2 worm cellular contexts compared by ENCODE assay signal in the genomic region with DNA sequence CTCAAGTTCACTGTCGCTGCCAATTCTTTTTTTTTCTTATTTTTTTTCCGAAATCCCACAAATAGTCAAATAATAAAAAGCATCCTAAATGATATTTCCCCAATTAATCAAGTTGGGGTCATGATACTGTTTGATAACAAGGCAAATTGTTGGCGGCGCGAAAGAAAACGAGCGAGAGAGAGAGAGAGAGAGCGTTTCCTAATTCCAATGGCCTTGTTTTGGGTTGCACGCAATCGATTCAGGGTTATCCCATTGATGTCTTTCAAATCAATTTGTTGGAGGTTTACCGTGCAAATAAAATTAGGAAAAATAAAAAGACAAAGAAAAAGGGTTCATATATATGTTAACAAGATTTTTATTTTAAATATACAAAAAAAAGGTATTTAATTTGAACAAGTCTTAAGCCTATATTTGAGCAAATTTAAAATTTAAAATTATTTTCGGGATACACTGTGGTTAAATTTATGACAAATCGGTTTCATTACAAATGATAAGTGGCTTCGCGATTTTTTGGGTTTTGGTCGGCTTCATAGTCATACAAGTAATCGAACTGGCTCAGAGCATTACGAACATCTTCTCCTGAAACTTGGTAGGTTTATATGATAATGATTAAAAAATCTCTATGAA.
TF ChIP-seq lines count a peak whose summit lies in the region.

No protein-coding gene starts in this region.

TF ChIP-seq in whole organism, L1 larva, 84 proteins besides CTCF, POLR2A, EP300 and RAD21 (continued from another document):
- TF ChIP-seq hlh-17 (GFP tag; optimal IDR thresholded peaks at IDR 0.05; lab: Kevin White, UChicago; ENCODE audit: borderline replicate concordance), result no peak
- peak; percentile 13 for TF ChIP-seq nhr-19 (GFP tag; conservative IDR thresholded peaks at IDR 0.05; lab: Robert Waterston, UW)
- no peak for TF ChIP-seq egl-27 (tag; optimal IDR thresholded peaks at IDR 0.05; lab: Kevin White, UChicago)
- TF ChIP-seq lsy-2 (tag; optimal IDR thresholded peaks at IDR 0.05; lab: Kevin White, UChicago), result peak in 1 of 2 experiments; percentile 4
- TF ChIP-seq Y116A8C.19 (tag; optimal IDR thresholded peaks at IDR 0.05; lab: Kevin White, UChicago; ENCODE audit: borderline replicate concordance), result no peak
- no peak for TF ChIP-seq lin-14 (GFP tag; optimal IDR thresholded peaks at IDR 0.05; lab: Kevin White, UChicago)
- TF ChIP-seq nhr-71 (tag; optimal IDR thresholded peaks at IDR 0.05; lab: Kevin White, UChicago), result peak; percentile 29
- peak; percentile 85 for TF ChIP-seq nhr-85 (tag; lab: Kevin White, UChicago)
- no peak for TF ChIP-seq unc-130 (tag; optimal IDR thresholded peaks at IDR 0.05; lab: Kevin White, UChicago)
- TF ChIP-seq ces-1 (GFP tag; optimal IDR thresholded peaks at IDR 0.05; lab: Kevin White, UChicago), result no peak
- no peak for TF ChIP-seq irx-1 (tag; optimal IDR thresholded peaks at IDR 0.05; lab: Kevin White, UChicago)
- TF ChIP-seq lin-13 (GFP tag; optimal IDR thresholded peaks at IDR 0.05; lab: Kevin White, UChicago), result no peak
- TF ChIP-seq nhr-90 (tag; optimal IDR thresholded peaks at IDR 0.05; lab: Kevin White, UChicago; ENCODE audit: poor library complexity), result peak; percentile 23
- peak; percentile 60 for TF ChIP-seq blmp-1 (tag; optimal IDR thresholded peaks at IDR 0.05; lab: Kevin White, UChicago)
- no peak for TF ChIP-seq dsc-1 (tag; optimal IDR thresholded peaks at IDR 0.05; lab: Kevin White, UChicago)
- no peak for TF ChIP-seq tbx-2 (tag; optimal IDR thresholded peaks at IDR 0.05; lab: Kevin White, UChicago)
- TF ChIP-seq lin-35 (GFP tag; optimal IDR thresholded peaks at IDR 0.05; lab: Kevin White, UChicago), result peak in 1 of 2 experiments; percentile 8
- TF ChIP-seq unc-86 (tag; optimal IDR thresholded peaks at IDR 0.05; lab: Kevin White, UChicago), result no peak

TF ChIP-seq in whole organism, L3 larva, 47 proteins besides CTCF, POLR2A, EP300 and RAD21 (continued from another document):
- TF ChIP-seq ceh-28 (tag; optimal IDR thresholded peaks at IDR 0.05; lab: Kevin White, UChicago) (peak; percentile 13), unc-62 (GFP tag; optimal IDR thresholded peaks at IDR 0.05; lab: Kevin White, UChicago) (no peak), snpc-4 (tag; optimal IDR thresholded peaks at IDR 0.05; lab: Kevin White, UChicago) (no peak), tbx-2 (tag; optimal IDR thresholded peaks at IDR 0.05; lab: Kevin White, UChicago) (peak; percentile 49), mdl-1 (tag; optimal IDR thresholded peaks at IDR 0.05; lab: Kevin White, UChicago) (no peak), pha-4 (tag; optimal IDR thresholded peaks at IDR 0.05; lab: Kevin White, UChicago) (no peak), fkh-10 (GFP tag; optimal IDR thresholded peaks at IDR 0.05; lab: Kevin White, UChicago) (no peak), nfya-1 (tag; optimal IDR thresholded peaks at IDR 0.05; lab: Kevin White, UChicago; ENCODE audit: insufficient read depth) (no peak), nhr-67 (tag; optimal IDR thresholded peaks at IDR 0.05; lab: Kevin White, UChicago) (no peak), ceh-82 (tag; optimal IDR thresholded peaks at IDR 0.05; lab: Kevin White, UChicago) (no peak), nhr-76 (tag; optimal IDR thresholded peaks at IDR 0.05; lab: Kevin White, UChicago) (no peak), skn-1 (tag; optimal IDR thresholded peaks at IDR 0.05; lab: Kevin White, UChicago) (no peak), pqm-1 (tag; optimal IDR thresholded peaks at IDR 0.05; lab: Kevin White, UChicago) (no peak), lin-15B (tag; optimal IDR thresholded peaks at IDR 0.05; lab: Kevin White, UChicago) (no peak), elt-3 (tag; optimal IDR thresholded peaks at IDR 0.05; lab: Kevin White, UChicago) (peak in 1 of 3 experiments; percentile 74), ceh-16 (tag; optimal IDR thresholded peaks at IDR 0.05; lab: Kevin White, UChicago) (no peak), fos-1 (tag; optimal IDR thresholded peaks at IDR 0.05; lab: Kevin White, UChicago) (no peak), nhr-43 (tag; optimal IDR thresholded peaks at IDR 0.05; lab: Kevin White, UChicago; ENCODE audit: poor library complexity, severe bottlenecking) (peak; percentile 56), egl-5 (tag; optimal IDR thresholded peaks at IDR 0.05; lab: Kevin White, UChicago) (no peak), lin-39 (tag; optimal IDR thresholded peaks at IDR 0.05; lab: Kevin White, UChicago) (no peak), ztf-4 (tag; optimal IDR thresholded peaks at IDR 0.05; lab: Kevin White, UChicago) (no peak)
TF ChIP-seq in whole organism, L3 larva: peak in this region for 6.
